Fruit fly (Drosophila melanogaster): ENCODE results near the gene Dred.

dm6 chr3L:19521093-19521492, 22.9 kb downstream of the Dred start:
- TF ChIP-seq dl (GFP tag; optimal IDR thresholded peaks at IDR 0.05; ENCODE audit: insufficient read depth in 1 of 2, partially characterized antibody in 2 of 2): no peak
- no peak for TF ChIP-seq ey (GFP tag; optimal IDR thresholded peaks at IDR 0.05)
- no peak for TF ChIP-seq Dif (GFP tag; optimal IDR thresholded peaks at IDR 0.05; ENCODE audit: partially characterized antibody)
- TF ChIP-seq dsf (GFP tag; optimal IDR thresholded peaks at IDR 0.05; ENCODE audit: borderline replicate concordance): no peak

Measured in whole organism, wandering third instar larva.